Fruit fly (Drosophila melanogaster) whole organism, adult: Measurements from ENCODE around the gene CG9395.
A peak's percentile ranks its signal among the peaks of the same experiment; 100 is the strongest.

Experiments used
- CG11617 ChIP-seq: fragments of 200-800 bp; sonication (Bioruptor generic); optimal IDR thresholded peaks from 2 replicates; lab custom pipeline; 2017; ENCODE audit warnings: mild to moderate bottlenecking, missing biosample characterization, missing genetic modification reagents, missing genetic modification characterization
- CG12768 ChIP-seq: fragments of 200-800 bp; sonication (Bioruptor generic); optimal IDR thresholded peaks from 2 replicates; lab custom pipeline; 2017; ENCODE audit warnings: missing biosample characterization, missing genetic modification characterization, mild to moderate bottlenecking, moderate library complexity, missing genetic modification reagents
- CG14711 ChIP-seq: fragments of 200-800 bp; sonication (Bioruptor generic); optimal IDR thresholded peaks from 2 replicates; lab custom pipeline; 2018; ENCODE audit warnings: missing biosample characterization, mild to moderate bottlenecking, missing genetic modification characterization, moderate library complexity
- CG1620 ChIP-seq: fragments of 200-800 bp; sonication (Bioruptor generic); optimal IDR thresholded peaks from 2 replicates; lab custom pipeline; 2016; ENCODE audit warnings: missing biosample characterization, missing genetic modification characterization
- CG33017 ChIP-seq: fragments of 200-800 bp; sonication (Bioruptor generic); optimal IDR thresholded peaks from 2 replicates; lab custom pipeline; 2018; ENCODE audit warnings: missing biosample characterization, mild to moderate bottlenecking, missing genetic modification characterization, moderate library complexity
- CG5204 ChIP-seq: fragments of 200-800 bp; sonication (Bioruptor generic); optimal IDR thresholded peaks from 2 replicates; lab custom pipeline; 2016; ENCODE audit warnings: missing biosample characterization, missing genetic modification characterization
- CG7045 ChIP-seq: fragments of 200-800 bp; sonication (Bioruptor generic); optimal IDR thresholded peaks from 2 replicates; lab custom pipeline; 2017; ENCODE audit warnings: missing biosample characterization, mild to moderate bottlenecking, missing genetic modification characterization
- CG7101 ChIP-seq: fragments of 200-800 bp; sonication (Bioruptor generic); optimal IDR thresholded peaks from 2 replicates; lab custom pipeline; 2018; ENCODE audit warnings: missing biosample characterization, mild to moderate bottlenecking, missing genetic modification characterization, moderate library complexity
- Clk ChIP-seq: fragments of 200-800 bp; sonication (Bioruptor generic); optimal IDR thresholded peaks from 2 replicates; lab custom pipeline; 2017; ENCODE audit warnings: missing biosample characterization, missing genetic modification characterization
- Crg-1 ChIP-seq: fragments of 200-800 bp; sonication (Bioruptor generic); optimal IDR thresholded peaks from 2 replicates; lab custom pipeline; 2016; ENCODE audit warnings: missing biosample characterization, missing genetic modification characterization
- Hr96 ChIP-seq: fragments of 200-800 bp; sonication (Bioruptor generic); optimal IDR thresholded peaks from 2 replicates; lab custom pipeline; 2016; ENCODE audit warnings: missing biosample characterization, missing genetic modification characterization
- Mnt ChIP-seq: fragments of 200-800 bp; sonication (Bioruptor generic); optimal IDR thresholded peaks from 2 replicates; lab custom pipeline; 2016; ENCODE audit warnings: missing biosample characterization, mild to moderate bottlenecking, missing genetic modification characterization
- bab1 ChIP-seq: fragments of 200-800 bp; sonication (Bioruptor generic); optimal IDR thresholded peaks from 3 replicates; lab custom pipeline; 2019; ENCODE audit warnings: missing biosample characterization, mild to moderate bottlenecking, missing genetic modification characterization, moderate library complexity
- cic ChIP-seq: fragments of 200-800 bp; sonication (Bioruptor generic); optimal IDR thresholded peaks from 2 replicates; lab custom pipeline; 2017; ENCODE audit warnings: missing biosample characterization, mild to moderate bottlenecking, missing genetic modification characterization, moderate library complexity
- cnc ChIP-seq, 2 experiments: fragments of >200 bp; optimal IDR thresholded peaks; 2 replicates each; lab custom pipeline; 2017
- kay ChIP-seq: fragments of 200-800 bp; sonication (Bioruptor generic); peaks from one replicate; lab custom pipeline; 2016; ENCODE audit warnings: missing biosample characterization, missing genetic modification characterization, borderline replicate concordance
- ovo ChIP-seq: fragments of 200-800 bp; sonication (Bioruptor generic); optimal IDR thresholded peaks from 2 replicates; lab custom pipeline; 2016; ENCODE audit warnings: missing biosample characterization, missing genetic modification characterization
- pad ChIP-seq: fragments of 200-800 bp; sonication (Bioruptor generic); optimal IDR thresholded peaks from 3 replicates; lab custom pipeline; 2017; ENCODE audit warnings: missing biosample characterization, missing genetic modification characterization, mild to moderate bottlenecking, moderate library complexity, missing genetic modification reagents
- tj ChIP-seq: fragments of 200-800 bp; sonication (Bioruptor generic); optimal IDR thresholded peaks from 3 replicates; lab custom pipeline; 2017; ENCODE audit warnings: missing biosample characterization, mild to moderate bottlenecking, missing genetic modification characterization, moderate library complexity
- toe ChIP-seq: fragments of 200-800 bp; sonication (Bioruptor generic); optimal IDR thresholded peaks from 2 replicates; lab custom pipeline; 2016; ENCODE audit warnings: missing biosample characterization, missing genetic modification characterization

The CG9395 gene

dm6 chr2L:13387255-13387654 is 32.4 kb upstream of the CG9395 start, which contains the start of the genes Ing5 and CG7099:
Gene Ing5, minus strand, starts transcription at chr2L:13387312.
Gene CG7099, plus strand, starts transcription at chr2L:13387571.
- TF ChIP-seq cic (GFP tag; lab: Kevin White, UChicago): peak; percentile 71
- TF ChIP-seq toe: peak; percentile 98
- peak; percentile 94 for TF ChIP-seq Crg-1
- TF ChIP-seq Clk: peak; percentile 91
- peak; percentile 93 for TF ChIP-seq CG33017 (tag; lab: Kevin White, UChicago)
- TF ChIP-seq CG7101: peak; percentile 96
- TF ChIP-seq ovo (GFP tag; lab: Kevin White, UChicago): peak; percentile 92
- TF ChIP-seq tj (GFP tag; lab: Kevin White, UChicago): peak; percentile 87
- TF ChIP-seq Hr96: peak; percentile 89
- peak; percentile 94 for TF ChIP-seq CG7045 (GFP tag; lab: Kevin White, UChicago)
- peak; percentile 97 for TF ChIP-seq CG14711 (tag; lab: Kevin White, UChicago)
- TF ChIP-seq CG1620 (GFP tag; lab: Kevin White, UChicago): peak; percentile 97
- TF ChIP-seq bab1: peak; percentile 99
- TF ChIP-seq CG5204 (GFP tag; lab: Kevin White, UChicago): no peak
- peak; percentile 92 for TF ChIP-seq Mnt (GFP tag; lab: Kevin White, UChicago)
- peak; percentile 86 for TF ChIP-seq pad (GFP tag; lab: Kevin White, UChicago)
- peak; percentile 96 for TF ChIP-seq CG11617
- peak; percentile 94 for TF ChIP-seq CG12768
- TF ChIP-seq kay (GFP tag; lab: Kevin White, UChicago): peak; percentile 98
- TF ChIP-seq cnc (optimal IDR thresholded peaks at IDR 0.05; lab: Kevin White, UChicago): no peak

dm6 chr2L:13382351-13383029 is 27.6 kb upstream of the CG9395 start, which contains the start of gene loqs:
Gene loqs, plus strand, starts transcription at chr2L:13382652.
- peak; percentile 56 for TF ChIP-seq CG14711 (tag; lab: Kevin White, UChicago)
- TF ChIP-seq Hr96: no peak
- TF ChIP-seq bab1: peak; percentile 64
- TF ChIP-seq CG7101: peak; percentile 49
- TF ChIP-seq Mnt (GFP tag; lab: Kevin White, UChicago): no peak
- peak; percentile 60 for TF ChIP-seq CG1620 (GFP tag; lab: Kevin White, UChicago)
- no peak for TF ChIP-seq toe

dm6 chr2L:13378488-13378964 is 23.7 kb upstream of the CG9395 start, which contains the start of the genes CG9302 and beta'COP:
Gene CG9302, minus strand, starts transcription at chr2L:13378538.
Gene beta'COP, plus strand, starts transcription at chr2L:13378902.
- TF ChIP-seq toe (no peak), CG5204 (GFP tag; lab: Kevin White, UChicago) (no peak), kay (GFP tag; lab: Kevin White, UChicago) (no peak), CG7101 (peak; percentile 78), cic (GFP tag; lab: Kevin White, UChicago) (peak; percentile 35), Clk (peak; percentile 69), bab1 (peak; percentile 83), CG14711 (tag; lab: Kevin White, UChicago) (peak; percentile 97), tj (GFP tag; lab: Kevin White, UChicago) (peak; percentile 64), cnc (optimal IDR thresholded peaks at IDR 0.05; lab: Kevin White, UChicago) (no peak), Crg-1 (peak; percentile 49), CG1620 (GFP tag; lab: Kevin White, UChicago) (peak; percentile 82), ovo (GFP tag; lab: Kevin White, UChicago) (peak; percentile 74), Mnt (GFP tag; lab: Kevin White, UChicago) (peak; percentile 69), Hr96 (no peak), CG12768 (peak; percentile 80), CG11617 (peak; percentile 89), CG33017 (tag; lab: Kevin White, UChicago) (peak; percentile 70), pad (GFP tag; lab: Kevin White, UChicago) (peak; percentile 70), CG7045 (GFP tag; lab: Kevin White, UChicago) (peak; percentile 72)

DNA sequence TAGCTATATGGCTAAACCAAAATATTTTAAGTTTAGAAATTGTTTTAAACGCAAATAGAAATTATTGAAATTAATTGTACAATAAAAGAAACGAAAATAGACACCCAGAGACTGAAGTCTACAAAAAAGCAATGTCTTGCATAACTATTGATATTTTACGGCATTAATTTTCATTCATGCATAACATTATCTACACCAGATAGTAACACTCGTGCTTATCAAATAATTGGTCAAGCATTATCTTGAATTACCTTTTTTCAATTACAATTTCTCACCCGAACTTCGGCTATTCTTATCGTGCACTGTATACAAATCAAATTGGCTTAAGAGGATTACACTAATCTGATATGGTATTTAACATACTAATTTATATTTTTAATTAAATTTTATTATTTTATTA is 21.2 kb upstream of the CG9395 start:
- no peak for TF ChIP-seq CG5204 (GFP tag; lab: Kevin White, UChicago)
- TF ChIP-seq cic (GFP tag; lab: Kevin White, UChicago): peak; percentile 71
- no peak for TF ChIP-seq kay (GFP tag; lab: Kevin White, UChicago)
- no peak for TF ChIP-seq CG7101

- TF ChIP-seq ovo (GFP tag; lab: Kevin White, UChicago): peak; percentile 97
- peak; percentile 96 for TF ChIP-seq bab1
- peak; percentile 94 for TF ChIP-seq pad (GFP tag; lab: Kevin White, UChicago)
- peak; percentile 88 for TF ChIP-seq tj (GFP tag; lab: Kevin White, UChicago)
- TF ChIP-seq kay (GFP tag; lab: Kevin White, UChicago): no peak
- peak; percentile 93 for TF ChIP-seq CG33017 (tag; lab: Kevin White, UChicago)
- TF ChIP-seq CG7045 (GFP tag; lab: Kevin White, UChicago): peak; percentile 95
- TF ChIP-seq CG14711 (tag; lab: Kevin White, UChicago): peak; percentile 90
- TF ChIP-seq Clk: peak; percentile 97
- TF ChIP-seq cic (GFP tag; lab: Kevin White, UChicago): peak; percentile 69
- TF ChIP-seq Hr96: peak; percentile 99
- peak; percentile 98 for TF ChIP-seq CG5204 (GFP tag; lab: Kevin White, UChicago)
- TF ChIP-seq CG11617: peak; percentile 98
- peak; percentile 99 for TF ChIP-seq toe
- peak; percentile 97 for TF ChIP-seq Mnt (GFP tag; lab: Kevin White, UChicago)
- peak; percentile 99 for TF ChIP-seq CG1620 (GFP tag; lab: Kevin White, UChicago)
- TF ChIP-seq CG12768: peak; percentile 98
- TF ChIP-seq cnc (optimal IDR thresholded peaks at IDR 0.05; lab: Kevin White, UChicago): no peak
- peak; percentile 99 for TF ChIP-seq Crg-1
- TF ChIP-seq CG7101: peak; percentile 97
These were observed 18.8 kb upstream of the CG9395 start, which contains the start of the genes Bdp1 and CG6565 for dm6 chr2L:13373435-13374242. Gene Bdp1, minus strand, starts transcription at chr2L:13373890. Gene CG6565, plus strand, starts transcription at chr2L:13374019.
